Worm (Caenorhabditis elegans) whole organism, early embryonic: Measurements from ENCODE around the gene Y73F8A.13.

Source experiments
- B0310.2 ChIP-seq: sonication (generic microtip); optimal IDR thresholded peaks from 2 replicates; lab custom pipeline; 2016; ENCODE audit warnings: mild to moderate bottlenecking, missing genetic modification characterization, missing compliant biosample characterization
- F13C5.2 ChIP-seq: sonication (generic microtip); optimal IDR thresholded peaks from 2 replicates; lab custom pipeline; 2017; ENCODE audit warnings: mild to moderate bottlenecking, missing genetic modification characterization, inconsistent platforms, missing compliant biosample characterization
- aly-1 ChIP-seq: sonication (generic microtip); optimal IDR thresholded peaks from 2 replicates; lab custom pipeline; 2016; ENCODE audit warnings: missing genetic modification characterization, missing compliant biosample characterization
- ama-1 ChIP-seq: fragments of 150-350 bp; optimal IDR thresholded peaks from 2 replicates; lab custom pipeline; 2014
- ceh-13 ChIP-seq: fragments of 200-800 bp; sonication (Bioruptor generic); optimal IDR thresholded peaks from 2 replicates; lab custom pipeline; 2018; ENCODE audit warnings: mild to moderate bottlenecking, missing genetic modification characterization, missing compliant biosample characterization
- ceh-36 ChIP-seq: sonication (generic microtip); optimal IDR thresholded peaks from 2 replicates; lab custom pipeline; 2016; ENCODE audit warnings: missing genetic modification characterization, inconsistent platforms, missing compliant biosample characterization
- ets-7 ChIP-seq: sonication (generic microtip); optimal IDR thresholded peaks from 2 replicates; lab custom pipeline; 2016; ENCODE audit warnings: missing genotype, missing genetic modification characterization, missing compliant biosample characterization
- flt-1 ChIP-seq: fragments of 200-800 bp; sonication (Bioruptor generic); IDR thresholded peaks from 2 replicates; pipeline ENCODE4 v1.3.6; 2022; ENCODE audit warnings: missing genetic modification characterization, missing compliant biosample characterization
- hmbx-1 ChIP-seq: sonication (generic microtip); optimal IDR thresholded peaks from 2 replicates; lab custom pipeline; 2016; ENCODE audit warnings: mild to moderate bottlenecking, missing genetic modification characterization, missing compliant biosample characterization
- hmg-4 ChIP-seq: fragments of 200-800 bp; sonication (Bioruptor generic); optimal IDR thresholded peaks from 2 replicates; lab custom pipeline; 2018; ENCODE audit warnings: mild to moderate bottlenecking, missing genetic modification characterization, missing compliant biosample characterization
- hnd-1 ChIP-seq: sonication (generic microtip); optimal IDR thresholded peaks from 2 replicates; lab custom pipeline; 2016; ENCODE audit warnings: missing genetic modification characterization, missing compliant biosample characterization
- pes-1 ChIP-seq: fragments of 200-800 bp; sonication (Bioruptor generic); IDR thresholded peaks from 2 replicates; pipeline ENCODE4 v1.3.6; 2022; ENCODE audit warnings: missing genetic modification reagents, missing genetic modification characterization, missing compliant biosample characterization
- scrt-1 ChIP-seq: fragments of 200-800 bp; sonication (Bioruptor generic); IDR thresholded peaks from 2 replicates; pipeline ENCODE4 v1.3.6; 2022; ENCODE audit warnings: missing genetic modification characterization, missing compliant biosample characterization
- sea-1 ChIP-seq: fragments of 200-800 bp; sonication (Bioruptor generic); conservative IDR thresholded peaks from 2 replicates; pipeline ENCODE4 v1.3.6; 2022; ENCODE audit warnings: missing genetic modification characterization, missing compliant biosample characterization
- tbx-11 ChIP-seq: fragments of 200-800 bp; sonication (Bioruptor generic); IDR thresholded peaks from 2 replicates; pipeline ENCODE4 v1.3.6; 2022; ENCODE audit warnings: missing genetic modification characterization, missing compliant biosample characterization
- tbx-37 ChIP-seq: fragments of 200-800 bp; sonication (Bioruptor generic); conservative IDR thresholded peaks from 2 replicates; pipeline ENCODE4 v1.3.6; 2022; ENCODE audit warnings: missing genetic modification reagents, missing genetic modification characterization, missing compliant biosample characterization
- tra-4 ChIP-seq: sonication (generic microtip); optimal IDR thresholded peaks from 2 replicates; lab custom pipeline; 2017; ENCODE audit warnings: missing genetic modification characterization, missing compliant biosample characterization

Y73F8A.13 gene

ce11 chrIV:15323593-15323992, 11.5 kb downstream of the Y73F8A.13 start, which contains the start of gene tbx-39:
Gene tbx-39 (plus strand): TSS chrIV:15323893.
- no peak for TF ChIP-seq F13C5.2 (tag; lab: Kevin White, UChicago)
- TF ChIP-seq ceh-13 (GFP tag; lab: Kevin White, UChicago) = no peak
- TF ChIP-seq tbx-11 (GFP tag; lab: Robert Waterston, UW) = no peak
- TF ChIP-seq flt-1 = no peak
- no peak for TF ChIP-seq tbx-37 (GFP tag; lab: Robert Waterston, UW)
- no peak for TF ChIP-seq aly-1 (tag; lab: Kevin White, UChicago)
- TF ChIP-seq tra-4 = no peak
- TF ChIP-seq ets-7 = no peak
- no peak for TF ChIP-seq hnd-1
- TF ChIP-seq hmbx-1 (tag; lab: Kevin White, UChicago) = no peak
- TF ChIP-seq scrt-1 = no peak
- TF ChIP-seq pes-1 (GFP tag; lab: Robert Waterston, UW) = no peak
- TF ChIP-seq sea-1 (GFP tag; lab: Robert Waterston, UW) = no peak
- no peak for TF ChIP-seq ceh-36 (tag; lab: Kevin White, UChicago)
- no peak for TF ChIP-seq B0310.2
- no peak for TF ChIP-seq hmg-4
- no peak for TF ChIP-seq ama-1 (lab: Kevin White, UChicago)

- TF ChIP-seq ama-1 (lab: Kevin White, UChicago) (no peak), tra-4 (no peak), hmbx-1 (tag; lab: Kevin White, UChicago) (no peak), ceh-13 (GFP tag; lab: Kevin White, UChicago) (no peak)
Measured at ce11 chrIV:15328092-15328491, 16.0 kb downstream of the Y73F8A.13 start, which contains the start of gene tbx-40. Gene tbx-40 (minus strand): TSS chrIV:15328192.

ce11 chrIV:15336778-15337177, 24.7 kb downstream of the Y73F8A.13 start, which contains the start of gene irld-59:
Gene irld-59 (plus strand): TSS chrIV:15337078.
- TF ChIP-seq B0310.2 = no peak
- no peak for TF ChIP-seq ets-7
- TF ChIP-seq pes-1 (GFP tag; lab: Robert Waterston, UW) = no peak
- TF ChIP-seq flt-1 = no peak
- TF ChIP-seq tbx-37 (GFP tag; lab: Robert Waterston, UW) = no peak
- no peak for TF ChIP-seq ceh-36 (tag; lab: Kevin White, UChicago)
- TF ChIP-seq aly-1 (tag; lab: Kevin White, UChicago) = no peak
- TF ChIP-seq hmbx-1 (tag; lab: Kevin White, UChicago) = no peak
- TF ChIP-seq hmg-4 = no peak
- TF ChIP-seq tra-4 = no peak
- TF ChIP-seq F13C5.2 (tag; lab: Kevin White, UChicago) = no peak
- no peak for TF ChIP-seq hnd-1
- TF ChIP-seq ama-1 (lab: Kevin White, UChicago) = no peak

- TF ChIP-seq ceh-36 (tag; lab: Kevin White, UChicago) (no peak), hnd-1 (no peak), hmbx-1 (tag; lab: Kevin White, UChicago) (no peak), sea-1 (GFP tag; lab: Robert Waterston, UW) (no peak), ama-1 (lab: Kevin White, UChicago) (no peak), tbx-11 (GFP tag; lab: Robert Waterston, UW) (no peak), hmg-4 (no peak), flt-1 (no peak), pes-1 (GFP tag; lab: Robert Waterston, UW) (no peak), F13C5.2 (tag; lab: Kevin White, UChicago) (no peak)
Measured at ce11 chrIV:15361244-15361643, 49.2 kb downstream of the Y73F8A.13 start, which contains the start of gene cpna-4. Gene cpna-4 (plus strand): TSS chrIV:15361544.

- TF ChIP-seq hmg-4 (no peak), flt-1 (no peak), aly-1 (tag; lab: Kevin White, UChicago) (no peak), tra-4 (no peak), ets-7 (no peak), tbx-37 (GFP tag; lab: Robert Waterston, UW) (no peak), ceh-36 (tag; lab: Kevin White, UChicago) (no peak), F13C5.2 (tag; lab: Kevin White, UChicago) (no peak), ama-1 (lab: Kevin White, UChicago) (no peak), hmbx-1 (tag; lab: Kevin White, UChicago) (no peak), sea-1 (GFP tag; lab: Robert Waterston, UW) (no peak), tbx-11 (GFP tag; lab: Robert Waterston, UW) (no peak), pes-1 (GFP tag; lab: Robert Waterston, UW) (no peak), B0310.2 (no peak), ceh-13 (GFP tag; lab: Kevin White, UChicago) (no peak), hnd-1 (no peak), scrt-1 (no peak)
Measured at ce11 chrIV:15361884-15362283, 49.8 kb downstream of the Y73F8A.13 start.
